Worm (Caenorhabditis elegans) whole organism, L2 larva: ENCODE data around the gene glr-7.

Experiments used
- ZK546.5 ChIP-seq: sonication (generic microtip); optimal IDR thresholded peaks from 2 replicates; lab custom pipeline; 2017; ENCODE audit warnings: missing biosample characterization, missing genetic modification characterization
- ama-1 ChIP-seq: fragments of 150-350 bp; optimal IDR thresholded peaks from 2 replicates; lab custom pipeline; 2018; ENCODE audit warnings: inconsistent platforms
- ceh-16 ChIP-seq: fragments of 150-350 bp; optimal IDR thresholded peaks from 2 replicates; lab custom pipeline; 2014; ENCODE audit warnings: missing biosample characterization, missing genetic modification characterization
- egl-27 ChIP-seq: sonication (generic microtip); optimal IDR thresholded peaks from 3 replicates; lab custom pipeline; 2017; ENCODE audit warnings: missing biosample characterization, missing genetic modification reagents, missing genetic modification characterization
- elt-1 ChIP-seq: fragments of 150-350 bp; optimal IDR thresholded peaks from 2 replicates; lab custom pipeline; 2014; ENCODE audit warnings: missing biosample characterization, missing genetic modification characterization
- fos-1 ChIP-seq: fragments of 150-350 bp; optimal IDR thresholded peaks from 2 replicates; lab custom pipeline; 2014; ENCODE audit warnings: missing biosample characterization, missing genetic modification characterization
- nhr-10 ChIP-seq: sonication (generic microtip); optimal IDR thresholded peaks from 2 replicates; lab custom pipeline; 2017; ENCODE audit warnings: missing biosample characterization, missing genetic modification characterization
- nhr-12 ChIP-seq: fragments of 150-350 bp; optimal IDR thresholded peaks from 2 replicates; lab custom pipeline; 2014; ENCODE audit warnings: missing biosample characterization, missing genetic modification characterization
- nhr-129 ChIP-seq: fragments of 150-350 bp; optimal IDR thresholded peaks from 2 replicates; lab custom pipeline; 2014; ENCODE audit warnings: missing biosample characterization, missing genetic modification characterization
- sma-3 ChIP-seq: sonication (generic microtip); optimal IDR thresholded peaks from 2 replicates; lab custom pipeline; 2016; ENCODE audit warnings: missing genetic modification reagents, missing genetic modification characterization, missing compliant biosample characterization
- unc-39 ChIP-seq: fragments of 150-350 bp; optimal IDR thresholded peaks from 2 replicates; lab custom pipeline; 2014; ENCODE audit warnings: missing biosample characterization, missing genetic modification characterization
- unc-55 ChIP-seq: fragments of 150-350 bp; sonication (generic microtip); optimal IDR thresholded peaks from 3 replicates; lab custom pipeline; 2014; ENCODE audit warnings: missing biosample characterization, missing genetic modification reagents, missing genetic modification characterization
- ztf-1 ChIP-seq: fragments of 200-800 bp; sonication (Bioruptor generic); conservative IDR thresholded peaks from 2 replicates; pipeline ENCODE4 v1.3.6; 2022; ENCODE audit warnings: missing genetic modification characterization, missing compliant biosample characterization
- ztf-11 ChIP-seq: sonication (generic microtip); optimal IDR thresholded peaks from 2 replicates; lab custom pipeline; 2017; ENCODE audit warnings: missing biosample characterization, missing genetic modification characterization

Gene glr-7

ce11 chrX:2364703-2365299, 54.9 kb downstream of the glr-7 start (continued):
- TF ChIP-seq ztf-11 (tag; lab: Kevin White, UChicago): no peak
- TF ChIP-seq ama-1 (lab: Kevin White, UChicago): no peak
- TF ChIP-seq sma-3 (GFP tag; lab: Kevin White, UChicago): peak; percentile 95
- TF ChIP-seq unc-39 (tag; lab: Kevin White, UChicago): no peak
- peak; percentile 85 for TF ChIP-seq nhr-129 (tag; lab: Kevin White, UChicago)
- TF ChIP-seq nhr-10 (tag; lab: Kevin White, UChicago): peak; percentile 91
- peak; percentile 92 for TF ChIP-seq egl-27 (tag; lab: Kevin White, UChicago)
- TF ChIP-seq unc-55: peak; percentile 58
- peak; percentile 97 for TF ChIP-seq fos-1 (tag; lab: Kevin White, UChicago)
- TF ChIP-seq nhr-12: peak; percentile 48
- TF ChIP-seq ztf-1 (GFP tag; lab: Robert Waterston, UW): no peak
- TF ChIP-seq ceh-16 (tag; lab: Kevin White, UChicago): no peak
- TF ChIP-seq ZK546.5 (tag; lab: Kevin White, UChicago): peak; percentile 51
- no peak for TF ChIP-seq elt-1
- TF ChIP-seq, all 48 proteins: peak for 34
